Worm (Caenorhabditis elegans): Measurements from ENCODE around the gene srv-32.

srv-32 gene

ce11 chrIV:6269346-6269745, 12.7 kb downstream of the srv-32 start, which contains the start of gene srv-30:
srv-30 (minus strand) TSS chrIV:6269446.
- TF ChIP-seq ceh-82 (tag; optimal IDR thresholded peaks at IDR 0.05): no peak
- TF ChIP-seq pha-4 (tag; optimal IDR thresholded peaks at IDR 0.05): no peak
- TF ChIP-seq ZK546.5 (tag; optimal IDR thresholded peaks at IDR 0.05): no peak
- TF ChIP-seq tbx-2 (tag; optimal IDR thresholded peaks at IDR 0.05): no peak
- TF ChIP-seq egl-27 (tag; optimal IDR thresholded peaks at IDR 0.05): no peak
- no peak for TF ChIP-seq lin-39 (tag; optimal IDR thresholded peaks at IDR 0.05)
- TF ChIP-seq elt-3 (tag; optimal IDR thresholded peaks at IDR 0.05): no peak
- TF ChIP-seq nhr-77 (tag; optimal IDR thresholded peaks at IDR 0.05): no peak
- TF ChIP-seq ama-1 (optimal IDR thresholded peaks at IDR 0.05): no peak
- TF ChIP-seq fos-1 (tag; optimal IDR thresholded peaks at IDR 0.05): no peak
- TF ChIP-seq unc-39 (tag; optimal IDR thresholded peaks at IDR 0.05): no peak
- no peak for TF ChIP-seq snpc-4 (tag; optimal IDR thresholded peaks at IDR 0.05)
- TF ChIP-seq nhr-237 (tag; optimal IDR thresholded peaks at IDR 0.05): no peak
- TF ChIP-seq R02D3.7 (tag; optimal IDR thresholded peaks at IDR 0.05): no peak
- no peak for TF ChIP-seq nhr-11 (tag; optimal IDR thresholded peaks at IDR 0.05)
- TF ChIP-seq nhr-23 (tag; optimal IDR thresholded peaks at IDR 0.05): no peak
- no peak for TF ChIP-seq nhr-25 (tag; optimal IDR thresholded peaks at IDR 0.05)
- TF ChIP-seq nhr-12 (tag; optimal IDR thresholded peaks at IDR 0.05): no peak
- no peak for TF ChIP-seq ceh-9 (tag; optimal IDR thresholded peaks at IDR 0.05)
- no peak for TF ChIP-seq nhr-76 (tag; optimal IDR thresholded peaks at IDR 0.05)

- TF ChIP-seq nhr-76 (tag; optimal IDR thresholded peaks at IDR 0.05) (no peak), ama-1 (optimal IDR thresholded peaks at IDR 0.05) (no peak), fkh-2 (tag; optimal IDR thresholded peaks at IDR 0.05) (no peak), elt-3 (tag; optimal IDR thresholded peaks at IDR 0.05) (no peak), nhr-43 (tag; optimal IDR thresholded peaks at IDR 0.05; ENCODE audit: poor library complexity, severe bottlenecking) (no peak), lsy-12 (tag; optimal IDR thresholded peaks at IDR 0.05) (no peak), egl-5 (tag; optimal IDR thresholded peaks at IDR 0.05) (no peak), R02D3.7 (tag; optimal IDR thresholded peaks at IDR 0.05) (no peak), unc-39 (tag; optimal IDR thresholded peaks at IDR 0.05) (no peak), ceh-82 (tag; optimal IDR thresholded peaks at IDR 0.05) (no peak), nhr-25 (tag; optimal IDR thresholded peaks at IDR 0.05) (no peak), ceh-16 (tag; optimal IDR thresholded peaks at IDR 0.05) (no peak), aly-2 (tag; optimal IDR thresholded peaks at IDR 0.05) (no peak)
Observed at ce11 chrIV:6266499-6266898, 15.5 kb downstream of the srv-32 start, which contains the start of gene srv-29. srv-29 (minus strand) TSS chrIV:6266599.

- no peak for TF ChIP-seq lsy-12 (tag; optimal IDR thresholded peaks at IDR 0.05)
Observed at ce11 chrIV:6263244-6263643, 18.8 kb downstream of the srv-32 start, which contains the start of gene srv-28. srv-28 (minus strand) TSS chrIV:6263344.

ce11 chrIV:6259732-6260131, 22.3 kb downstream of the srv-32 start, which contains the start of gene nlp-16:
nlp-16 (minus strand) TSS chrIV:6259832.
- TF ChIP-seq sea-2 (GFP tag; optimal IDR thresholded peaks at IDR 0.05): no peak
- no peak for TF ChIP-seq tbx-2 (tag; optimal IDR thresholded peaks at IDR 0.05)
- TF ChIP-seq ceh-28 (tag; optimal IDR thresholded peaks at IDR 0.05): no peak
- TF ChIP-seq skn-1 (tag; optimal IDR thresholded peaks at IDR 0.05): no peak
- TF ChIP-seq ztf-4 (tag; optimal IDR thresholded peaks at IDR 0.05): no peak
- no peak for TF ChIP-seq ZK546.5 (tag; optimal IDR thresholded peaks at IDR 0.05)
- no peak for TF ChIP-seq zag-1 (tag; optimal IDR thresholded peaks at IDR 0.05)

ce11 chrIV:6258967-6259366, 23.1 kb downstream of the srv-32 start:
- no peak for TF ChIP-seq ZK546.5 (tag; optimal IDR thresholded peaks at IDR 0.05)
- TF ChIP-seq mml-1 (tag; optimal IDR thresholded peaks at IDR 0.05): no peak
- no peak for TF ChIP-seq fkh-10 (GFP tag; optimal IDR thresholded peaks at IDR 0.05)

DNA sequence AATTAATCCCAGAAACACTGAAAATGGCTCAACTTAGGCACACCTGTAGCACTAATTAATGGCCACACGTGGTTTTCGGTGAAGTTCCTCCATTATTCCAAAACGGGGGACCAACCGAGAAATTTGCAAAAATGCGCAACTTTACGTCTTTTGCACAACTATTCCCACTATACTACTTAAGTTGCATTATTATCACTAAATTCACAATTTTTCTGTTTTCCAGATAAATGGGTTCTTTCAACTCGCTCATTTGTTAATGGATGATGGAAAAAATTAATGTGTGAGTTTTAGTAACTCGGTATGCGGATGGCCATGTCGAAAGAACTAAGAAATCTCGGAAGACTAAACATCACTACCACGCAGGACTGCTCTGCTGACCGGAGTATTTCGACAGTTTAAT, 27.4 kb downstream of the srv-32 start, which contains the start of gene T13A10.64:
Gene T13A10.64 (plus strand): TSS at position 301 of the 400 bp plus-strand sequence.
- TF ChIP-seq skn-1 (tag; optimal IDR thresholded peaks at IDR 0.05) (no peak), ZK546.5 (tag; optimal IDR thresholded peaks at IDR 0.05) (no peak), ceh-9 (tag; optimal IDR thresholded peaks at IDR 0.05) (no peak), fos-1 (tag; optimal IDR thresholded peaks at IDR 0.05) (no peak), ceh-82 (tag; optimal IDR thresholded peaks at IDR 0.05) (no peak), daf-12 (tag; optimal IDR thresholded peaks at IDR 0.05) (no peak), unc-39 (tag; optimal IDR thresholded peaks at IDR 0.05) (no peak), elt-3 (tag; optimal IDR thresholded peaks at IDR 0.05) (no peak), ceh-28 (tag; optimal IDR thresholded peaks at IDR 0.05) (no peak), eor-1 (tag; optimal IDR thresholded peaks at IDR 0.05) (no peak)
